Worm (Caenorhabditis elegans): ENCODE data around the gene hpo-40.

DNA sequence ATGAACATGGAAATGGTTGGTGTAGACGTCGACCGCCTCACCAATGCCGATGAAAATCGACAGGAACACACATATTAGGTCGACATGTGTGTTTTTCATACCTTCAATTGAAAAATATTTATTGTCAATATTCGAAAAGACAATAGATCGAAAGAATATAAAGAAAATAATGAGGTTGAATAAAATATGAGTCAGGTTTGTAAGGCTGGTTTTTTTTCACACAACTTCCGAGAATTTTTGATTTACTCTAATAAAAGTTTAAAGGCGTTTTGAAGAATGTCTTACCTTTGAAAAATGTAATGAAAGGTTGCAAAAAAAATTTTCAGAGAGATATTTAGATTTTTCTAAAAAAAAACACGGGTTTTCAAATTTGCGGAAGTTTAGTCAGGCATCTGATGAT is 39.1 kb upstream of the hpo-40 start, which contains the start of gene egl-3:
- TF ChIP-seq klf-2 (GFP tag; conservative IDR thresholded peaks at IDR 0.05) (no peak), T22C8.4 (GFP tag; IDR thresholded peaks at IDR 0.05) (no peak), flt-1 (GFP tag; IDR thresholded peaks at IDR 0.05) (no peak), tab-1 (GFP tag; IDR thresholded peaks at IDR 0.05) (no peak), ztf-23 (GFP tag; IDR thresholded peaks at IDR 0.05) (no peak), med-1 (GFP tag; optimal IDR thresholded peaks at IDR 0.05; ENCODE audit: insufficient read depth) (no peak), ztf-29 (GFP tag; IDR thresholded peaks at IDR 0.05) (no peak)

Measured in whole organism, midembryonic.